Worm (Caenorhabditis elegans) whole organism, L1 larva: ENCODE results near the gene Y73F8A.12.
"Not testable (repeated sequence)": the region's sequence is repeated elsewhere in the genome, so short reads cannot be mapped to it uniquely, and the experiment has no call there.

Experiments
- lin-39 ChIP-seq: fragments of 150-350 bp; optimal IDR thresholded peaks from 2 replicates; lab custom pipeline; 2014; ENCODE audit warnings: missing biosample characterization, missing genetic modification reagents, missing genetic modification characterization
- sox-4 ChIP-seq: sonication (generic microtip); optimal IDR thresholded peaks from 2 replicates; lab custom pipeline; 2016; ENCODE audit warnings: missing genetic modification characterization, missing compliant biosample characterization
- unc-62 ChIP-seq: fragments of 150-350 bp; optimal IDR thresholded peaks from 2 replicates; lab custom pipeline; 2014; ENCODE audit warnings: missing biosample characterization, missing genetic modification reagents, missing genetic modification characterization

DNA sequence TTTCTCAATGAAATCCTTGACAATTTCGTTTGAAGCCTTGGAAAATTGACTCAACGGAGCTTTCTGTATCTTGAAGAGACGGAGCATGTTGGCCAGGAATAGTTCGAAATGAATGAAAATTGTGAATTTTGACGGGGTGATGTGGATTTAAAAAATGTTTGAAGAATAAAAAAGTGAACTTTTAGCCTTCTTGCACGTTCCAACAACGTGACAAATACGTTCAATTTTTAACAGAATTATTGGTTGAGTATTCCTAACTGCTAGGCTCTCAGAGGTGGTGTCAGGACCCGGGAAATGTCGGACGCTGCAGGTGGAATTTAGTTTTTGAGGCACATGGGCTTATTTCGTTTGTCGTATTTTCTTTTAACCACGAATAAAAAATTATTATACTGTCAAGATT is at the start of gene Y73F8A.12:
- TF ChIP-seq unc-62 (GFP tag; lab: Kevin White, UChicago); sox-4 (tag; lab: Kevin White, UChicago); lin-39 (tag; lab: Kevin White, UChicago): not testable (repeated sequence)
